Fruit fly (Drosophila melanogaster) whole organism, wandering third instar larva: ENCODE results near the gene CG42846.

Source experiments
- CG32264 ChIP-seq: fragments of 200-800 bp; sonication (Bioruptor generic); optimal IDR thresholded peaks from 2 replicates; lab custom pipeline; 2016; ENCODE audit warnings: missing biosample characterization, missing genetic modification characterization
- CG9705 ChIP-seq: fragments of 200-800 bp; sonication (Bioruptor generic); optimal IDR thresholded peaks from 2 replicates; lab custom pipeline; 2018; ENCODE audit warnings: missing biosample characterization, mild to moderate bottlenecking, missing genetic modification characterization
- GATAd ChIP-seq: sonication (Bioruptor generic); optimal IDR thresholded peaks from 2 replicates; lab custom pipeline; 2016; ENCODE audit warnings: missing biosample characterization, missing genetic modification characterization
- HLH106 ChIP-seq: fragments of 200-800 bp; optimal IDR thresholded peaks from 3 replicates; lab custom pipeline; 2019; ENCODE audit warnings: missing biosample characterization, mild to moderate bottlenecking, missing genetic modification characterization, moderate library complexity
- Hr83 ChIP-seq: fragments of 200-300 bp; sonication (Bioruptor generic); optimal IDR thresholded peaks from 2 replicates; lab custom pipeline; 2016; ENCODE audit warnings: missing biosample characterization, mild to moderate bottlenecking, missing genetic modification characterization, moderate library complexity; ENCODE audit not compliant: poor library complexity, severe bottlenecking
- Jra ChIP-seq: sonication (Bioruptor generic); optimal IDR thresholded peaks from 2 replicates; lab custom pipeline; 2016; ENCODE audit warnings: missing biosample characterization, missing genetic modification characterization
- N ChIP-seq: fragments of >200 bp; optimal IDR thresholded peaks from 2 replicates; lab custom pipeline; 2018; ENCODE audit warnings: missing biosample characterization, missing external identifiers, missing genetic modification characterization
- OdsH ChIP-seq: fragments of 200-800 bp; sonication (Bioruptor generic); optimal IDR thresholded peaks from 2 replicates; lab custom pipeline; 2016; ENCODE audit warnings: missing biosample characterization, mild to moderate bottlenecking, missing genetic modification characterization
- Sp1 ChIP-seq: fragments of 200-800 bp; sonication (Bioruptor generic); optimal IDR thresholded peaks from 3 replicates; lab custom pipeline; 2019; ENCODE audit warnings: missing biosample characterization, mild to moderate bottlenecking, missing genetic modification characterization, moderate library complexity
- br ChIP-seq: fragments of 200-800 bp; sonication (Bioruptor generic); optimal IDR thresholded peaks from 2 replicates; lab custom pipeline; 2016; ENCODE audit warnings: missing biosample characterization, missing genetic modification characterization
- brk ChIP-seq: fragments of 200-800 bp; sonication (Bioruptor generic); optimal IDR thresholded peaks from 2 replicates; lab custom pipeline; 2016; ENCODE audit warnings: missing biosample characterization, mild to moderate bottlenecking, missing genetic modification characterization
- dsf ChIP-seq: sonication (Bioruptor generic); optimal IDR thresholded peaks from 2 replicates; lab custom pipeline; 2016; ENCODE audit warnings: missing biosample characterization, missing genetic modification characterization, borderline replicate concordance
- ey ChIP-seq: fragments of 200-800 bp; sonication (Bioruptor generic); optimal IDR thresholded peaks from 2 replicates; lab custom pipeline; 2016; ENCODE audit warnings: missing biosample characterization, missing genetic modification characterization
- foxo ChIP-seq, 2 experiments: fragments of 200-800 bp; sonication (Bioruptor generic); optimal IDR thresholded peaks; 2 replicates in 1 of 2; 3 replicates in 1 of 2; lab custom pipeline; 2016 to 2017; ENCODE audit warnings: missing biosample characterization in 2 of 2, missing genetic modification characterization in 2 of 2
- fru ChIP-seq: fragments of 200-800 bp; sonication (Bioruptor generic); optimal IDR thresholded peaks from 3 replicates; lab custom pipeline; 2016; ENCODE audit warnings: missing biosample characterization, mild to moderate bottlenecking, missing genetic modification characterization
- h ChIP-seq: fragments of 200-800 bp; sonication (Bioruptor generic); optimal IDR thresholded peaks from 3 replicates; lab custom pipeline; 2016; ENCODE audit warnings: missing biosample characterization, mild to moderate bottlenecking, missing genetic modification characterization
- psq ChIP-seq: fragments of 200-800 bp; sonication (Bioruptor generic); optimal IDR thresholded peaks from 3 replicates; lab custom pipeline; 2017; ENCODE audit warnings: missing biosample characterization, mild to moderate bottlenecking, missing genetic modification characterization, moderate library complexity
- rgr ChIP-seq: fragments of 200-800 bp; sonication (Bioruptor generic); optimal IDR thresholded peaks from 3 replicates; lab custom pipeline; 2016; ENCODE audit warnings: missing biosample characterization, mild to moderate bottlenecking, missing genetic modification characterization
- sv ChIP-seq: fragments of 200-800 bp; sonication (Bioruptor generic); optimal IDR thresholded peaks from 3 replicates; lab custom pipeline; 2016; ENCODE audit warnings: missing biosample characterization, missing genetic modification characterization

Gene CG42846

DNA sequence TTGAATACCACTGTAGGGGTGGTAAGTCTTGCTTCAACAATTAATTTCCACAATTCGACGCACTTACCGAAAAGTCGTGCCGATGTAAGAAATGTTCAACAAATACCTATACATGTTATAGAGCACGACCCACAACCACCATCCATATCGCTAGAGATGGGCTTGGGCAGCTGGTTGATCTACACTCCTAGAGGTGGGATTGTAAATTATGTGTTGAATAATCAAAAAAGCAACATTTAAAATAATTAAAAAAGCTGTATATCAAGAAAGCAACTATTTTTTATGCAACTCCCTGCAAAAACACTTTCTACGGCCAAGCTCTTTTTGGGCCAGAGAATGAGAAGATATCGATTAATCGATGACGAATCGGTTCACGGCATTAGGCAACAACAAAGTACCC lies 47.2 kb downstream of the CG42846 start, which contains the start of the genes CG34140, Mkp and Mtch:
TSS of gene CG34140 (minus strand) at position 174 of the 400 bp plus-strand sequence.
TSS of gene Mkp (minus strand) at position 290 of the 400 bp plus-strand sequence.
TSS of gene Mtch (plus strand) at position 376 of the 400 bp plus-strand sequence.
- TF ChIP-seq Hr83 (GFP tag; lab: Kevin White, UChicago) (peak; percentile 78), sv (GFP tag; lab: Kevin White, UChicago) (peak; percentile 90), dsf (GFP tag; lab: Kevin White, UChicago) (peak; percentile 88), rgr (no peak), CG9705 (peak; percentile 78), N (GFP tag; lab: Kevin White, UChicago) (no peak), ey (GFP tag; lab: Kevin White, UChicago) (peak; percentile 91), CG32264 (GFP tag; lab: Kevin White, UChicago) (peak; percentile 76), br (GFP tag; lab: Kevin White, UChicago) (peak; percentile 90), brk (GFP tag; lab: Kevin White, UChicago) (no peak), h (GFP tag; lab: Kevin White, UChicago) (peak; percentile 93), HLH106 (tag; lab: Kevin White, UChicago) (peak; percentile 87), psq (GFP tag; lab: Kevin White, UChicago) (peak; percentile 80), Jra (GFP tag; lab: Kevin White, UChicago) (peak; percentile 97), OdsH (GFP tag; lab: Kevin White, UChicago) (peak; percentile 88), fru (GFP tag; lab: Kevin White, UChicago) (peak; percentile 89), Sp1 (GFP tag; lab: Kevin White, UChicago) (peak; percentile 85), foxo (GFP tag; optimal IDR thresholded peaks at IDR 0.05; lab: Kevin White, UChicago) (peak; percentile 76 to 95), GATAd (no peak)
